Worm (Caenorhabditis elegans) whole organism, dauer: Measurements from ENCODE around the gene nex-3.

ENCODE experiments used
- unc-62 ChIP-seq: sonication (generic microtip); optimal IDR thresholded peaks from 2 replicates; lab custom pipeline; 2017; ENCODE audit warnings: missing biosample characterization, missing genetic modification reagents, missing genetic modification characterization

Gene nex-3

ce11 chrIII:4467277-4467676, 25.4 kb downstream of the nex-3 start, which contains the start of gene ndg-4:
Gene ndg-4, minus strand, starts transcription at chrIII:4467377.
- TF ChIP-seq unc-62: no peak

ce11 chrIII:4468390-4468789, 26.5 kb downstream of the nex-3 start:
- no peak for TF ChIP-seq unc-62

ce11 chrIII:4468812-4469211, 26.9 kb downstream of the nex-3 start, which contains the start of gene mstr-2:
Gene mstr-2, plus strand, starts transcription at chrIII:4469112.
- TF ChIP-seq unc-62: no peak

- TF ChIP-seq unc-62: no peak
Observed at ce11 chrIII:4470793-4471192, 28.9 kb downstream of the nex-3 start.

- no peak for TF ChIP-seq unc-62
Observed at ce11 chrIII:4474908-4475307, 33.0 kb downstream of the nex-3 start, which contains the start of gene ifet-1. Gene ifet-1, minus strand, starts transcription at chrIII:4475150.

ce11 chrIII:4475428-4475968, 33.6 kb downstream of the nex-3 start, which contains the start of gene rps-1:
Gene rps-1, plus strand, starts transcription at chrIII:4475918.
- no peak for TF ChIP-seq unc-62

ce11 chrIII:4476313-4476712, 34.4 kb downstream of the nex-3 start:
- no peak for TF ChIP-seq unc-62

- no peak for TF ChIP-seq unc-62
Observed at ce11 chrIII:4476806-4477205, 34.9 kb downstream of the nex-3 start.

- no peak for TF ChIP-seq unc-62
Observed at ce11 chrIII:4477472-4477871, 35.6 kb downstream of the nex-3 start, which contains the start of gene ins-17. Gene ins-17, minus strand, starts transcription at chrIII:4477572.

ce11 chrIII:4481787-4482186, 39.9 kb downstream of the nex-3 start:
- no peak for TF ChIP-seq unc-62

ce11 chrIII:4482986-4483385, 41.1 kb downstream of the nex-3 start:
- no peak for TF ChIP-seq unc-62

ce11 chrIII:4487271-4487670, 45.4 kb downstream of the nex-3 start:
- TF ChIP-seq unc-62: no peak

- TF ChIP-seq unc-62: no peak
Observed at ce11 chrIII:4488892-4489409, 47.1 kb downstream of the nex-3 start, which contains the start of gene cpg-1. Gene cpg-1, plus strand, starts transcription at chrIII:4489359.

- no peak for TF ChIP-seq unc-62
Observed at ce11 chrIII:4491164-4492144, 49.6 kb downstream of the nex-3 start.

ce11 chrIII:4493008-4493777, 51.3 kb downstream of the nex-3 start:
- no peak for TF ChIP-seq unc-62
